Fruit fly (Drosophila melanogaster) whole organism, pupa: Measurements from ENCODE around the gene lilli.

ENCODE experiments used
- CG10348 ChIP-seq: fragments of 200-800 bp; sonication (Bioruptor generic); IDR thresholded peaks from 2 replicates; pipeline ENCODE4 v1.3.6; 2022; ENCODE audit warnings: missing biosample characterization, missing genetic modification characterization
- CG13204 ChIP-seq: fragments of 200-800 bp; sonication (Bioruptor generic); optimal IDR thresholded peaks from 2 replicates; lab custom pipeline; 2018; ENCODE audit warnings: missing biosample characterization, mild to moderate bottlenecking, missing genetic modification characterization, moderate library complexity
- CG14655 ChIP-seq: fragments of 200-800 bp; sonication (Bioruptor generic); optimal IDR thresholded peaks from 3 replicates; lab custom pipeline; 2017; ENCODE audit warnings: mild to moderate bottlenecking, missing biosample characterization, missing genetic modification reagents, missing genetic modification characterization
- CG8159 ChIP-seq: fragments of 200-800 bp; sonication (Bioruptor generic); optimal IDR thresholded peaks from 3 replicates; lab custom pipeline; 2018; ENCODE audit warnings: missing biosample characterization, mild to moderate bottlenecking, missing genetic modification characterization, moderate library complexity
- CG9948 ChIP-seq: fragments of 200-800 bp; sonication (Bioruptor generic); optimal IDR thresholded peaks from 2 replicates; lab custom pipeline; 2018; ENCODE audit warnings: missing biosample characterization, mild to moderate bottlenecking, missing genetic modification characterization, moderate library complexity
- Pif1A ChIP-seq: fragments of 200-800 bp; sonication (Bioruptor generic); optimal IDR thresholded peaks from 3 replicates; lab custom pipeline; 2016; ENCODE audit warnings: missing biosample characterization, missing genetic modification characterization

- TF ChIP-seq CG10348 (GFP tag; lab: Robert Waterston, UW) (no peak), Pif1A (no peak), CG8159 (tag; lab: Kevin White, UChicago) (no peak), CG9948 (tag; lab: Kevin White, UChicago) (no peak), CG13204 (GFP tag; lab: Kevin White, UChicago) (no peak), CG14655 (GFP tag; lab: Kevin White, UChicago) (no peak)
Measured at dm6 chr2L:2897710-2898109, 12.0 kb downstream of the lilli start.
